Worm (Caenorhabditis elegans): ENCODE data around the gene mtq-2.

DNA sequence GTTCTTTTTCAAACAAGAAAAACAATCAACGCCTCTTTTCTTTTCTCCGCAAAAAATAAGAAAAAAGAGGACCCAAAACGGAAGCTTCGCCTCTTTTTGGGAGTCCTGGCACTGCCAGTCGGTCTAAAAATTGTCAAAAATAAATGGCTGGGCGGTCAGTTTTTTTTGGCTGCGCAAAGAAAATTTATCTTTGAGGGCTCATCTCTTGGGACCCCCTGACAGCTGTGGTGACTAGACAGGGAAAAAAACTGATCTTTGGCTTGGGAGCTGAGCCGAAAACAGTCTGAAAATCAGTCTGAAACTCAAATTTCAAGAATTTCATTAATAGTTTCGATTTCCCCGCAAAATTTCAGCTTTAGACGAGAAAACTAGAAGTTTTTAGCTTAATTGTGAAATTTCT, 1.3 kb upstream of the mtq-2 start:
- TF ChIP-seq mep-1 (tag; optimal IDR thresholded peaks at IDR 0.05) (no peak), lsy-2 (tag; optimal IDR thresholded peaks at IDR 0.05) (no peak), Y48G9A.11 (GFP tag; IDR thresholded peaks at IDR 0.05) (no peak), ces-1 (GFP tag; optimal IDR thresholded peaks at IDR 0.05) (no peak), ctbp-1 (GFP tag; IDR thresholded peaks at IDR 0.05) (no peak), gei-8 (GFP tag; optimal IDR thresholded peaks at IDR 0.05) (no peak), dve-1 (tag; optimal IDR thresholded peaks at IDR 0.05; ENCODE audit: insufficient read depth) (no peak), lin-39 (tag; optimal IDR thresholded peaks at IDR 0.05) (no peak), duxl-1 (tag; optimal IDR thresholded peaks at IDR 0.05; ENCODE audit: poor library complexity) (no peak), lin-38 (GFP tag; IDR thresholded peaks at IDR 0.05) (no peak), lin-15B (tag; optimal IDR thresholded peaks at IDR 0.05) (no peak), ztf-7 (tag; optimal IDR thresholded peaks at IDR 0.05) (no peak), pha-4 (GFP tag; IDR thresholded peaks at IDR 0.05) (no peak), pha-4 (tag; optimal IDR thresholded peaks at IDR 0.05) (no peak), nhr-28 (tag; optimal IDR thresholded peaks at IDR 0.05) (no peak)
